Worm (Caenorhabditis elegans) whole organism, dauer: ENCODE measurements around the gene cyp-29A4.

Experiments used
- unc-62 ChIP-seq: sonication (generic microtip); optimal IDR thresholded peaks from 2 replicates; lab custom pipeline; 2017; ENCODE audit warnings: missing biosample characterization, missing genetic modification reagents, missing genetic modification characterization

cyp-29A4 gene

ce11 chrV:9629643-9630042, 24.9 kb upstream of the cyp-29A4 start, which contains the start of gene col-146:
Gene col-146, plus strand, starts transcription at chrV:9629943.
- TF ChIP-seq unc-62 (GFP tag; lab: Kevin White, UChicago), result no peak

- no peak for TF ChIP-seq unc-62 (GFP tag; lab: Kevin White, UChicago)
Observed at ce11 chrV:9630542-9630941, 24.0 kb upstream of the cyp-29A4 start.

DNA sequence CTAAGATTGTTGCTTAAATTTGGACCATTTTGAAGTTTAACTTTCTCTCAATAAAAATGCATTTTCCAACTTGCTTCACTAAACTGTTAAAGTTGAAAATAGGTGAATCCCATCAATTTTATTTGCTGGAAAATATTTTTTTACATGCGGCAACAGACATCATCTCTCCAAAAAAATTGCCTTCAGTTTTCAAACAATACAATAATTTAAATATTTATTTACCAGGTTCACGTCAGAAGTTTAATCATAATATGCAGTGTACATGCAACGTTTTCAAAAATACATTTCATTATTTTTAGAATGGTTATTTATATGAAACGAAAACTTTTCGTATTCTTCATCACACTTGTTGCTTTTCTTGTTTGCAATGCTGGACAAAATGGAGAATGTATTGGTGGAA, 23.6 kb upstream of the cyp-29A4 start, which contains the start of gene T06E4.5:
TSS of gene T06E4.5 (plus strand) at position 301 of the 400 bp plus-strand sequence.
- TF ChIP-seq unc-62 (GFP tag; lab: Kevin White, UChicago), result no peak

ce11 chrV:9632348-9632747, 22.2 kb upstream of the cyp-29A4 start:
- TF ChIP-seq unc-62 (GFP tag; lab: Kevin White, UChicago), result no peak

- TF ChIP-seq unc-62 (GFP tag; lab: Kevin White, UChicago), result no peak
Observed at ce11 chrV:9633313-9633712, 21.2 kb upstream of the cyp-29A4 start, which contains the start of gene col-147. Gene col-147, minus strand, starts transcription at chrV:9633338.

ce11 chrV:9645507-9645906, 9.0 kb upstream of the cyp-29A4 start, which contains the start of the genes atl-1 and hcp-2:
Gene atl-1, minus strand, starts transcription at chrV:9645595.
Gene hcp-2, plus strand, starts transcription at chrV:9645859.
- TF ChIP-seq unc-62 (GFP tag; lab: Kevin White, UChicago), result no peak

ce11 chrV:9651294-9651693, 3.3 kb upstream of the cyp-29A4 start, which contains the start of gene T06E4.21:
Gene T06E4.21, plus strand, starts transcription at chrV:9651594.
- no peak for TF ChIP-seq unc-62 (GFP tag; lab: Kevin White, UChicago)

ce11 chrV:9661514-9661913, 7.0 kb downstream of the cyp-29A4 start, which contains the start of gene pitr-4:
Gene pitr-4, minus strand, starts transcription at chrV:9661614.
- no peak for TF ChIP-seq unc-62 (GFP tag; lab: Kevin White, UChicago)

- TF ChIP-seq unc-62 (GFP tag; lab: Kevin White, UChicago), result no peak
Observed at ce11 chrV:9663948-9664347, 9.4 kb downstream of the cyp-29A4 start.

- TF ChIP-seq unc-62 (GFP tag; lab: Kevin White, UChicago), result no peak
Observed at ce11 chrV:9664620-9665019, 10.1 kb downstream of the cyp-29A4 start.

DNA sequence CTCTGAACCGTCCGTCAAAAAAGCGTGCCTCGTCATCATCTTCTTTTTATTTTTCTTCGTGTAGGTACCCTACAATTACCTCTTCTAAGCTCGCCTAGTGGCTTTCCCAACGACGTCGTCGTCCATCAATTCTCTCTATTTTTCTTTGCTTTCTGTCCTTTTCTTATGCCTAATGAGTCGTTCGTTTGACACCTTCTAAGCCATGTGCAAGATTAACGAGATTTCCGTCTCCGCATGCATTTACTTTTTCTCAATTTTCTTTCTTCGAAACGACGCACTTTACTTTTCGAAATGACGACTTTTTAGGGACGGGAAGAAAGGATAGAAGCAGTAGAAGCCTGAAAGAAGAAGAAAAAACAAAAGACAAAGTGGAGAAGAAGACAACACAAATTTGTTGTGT, 11.8 kb downstream of the cyp-29A4 start, which contains the start of gene ZK287.1:
TSS of gene ZK287.1 (plus strand) at position 301 of the 400 bp plus-strand sequence.
- TF ChIP-seq unc-62 (GFP tag; lab: Kevin White, UChicago), result no peak

DNA sequence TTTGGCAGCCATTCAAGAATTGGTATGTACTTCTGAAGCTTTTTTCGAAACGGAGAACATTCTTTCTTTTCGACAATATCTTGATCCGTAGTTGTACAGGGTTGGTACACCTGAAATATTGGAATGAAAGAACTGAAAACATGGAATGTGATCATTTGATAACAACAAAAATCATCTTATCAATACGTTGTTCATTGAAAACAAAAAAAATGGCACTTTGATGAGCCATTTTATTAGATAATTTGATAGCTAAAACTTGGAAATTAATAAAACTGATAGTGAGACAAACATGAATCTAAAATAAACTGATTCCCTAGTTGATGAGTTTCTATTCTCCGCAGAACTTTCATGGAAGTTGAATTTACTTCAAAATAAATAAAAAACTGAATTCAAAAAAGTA, 17.9 kb downstream of the cyp-29A4 start:
- TF ChIP-seq unc-62 (GFP tag; lab: Kevin White, UChicago), result no peak

- no peak for TF ChIP-seq unc-62 (GFP tag; lab: Kevin White, UChicago)
Observed at ce11 chrV:9673199-9673843, 18.8 kb downstream of the cyp-29A4 start, which contains the start of gene sulp-8. Gene sulp-8, minus strand, starts transcription at chrV:9673667.

DNA sequence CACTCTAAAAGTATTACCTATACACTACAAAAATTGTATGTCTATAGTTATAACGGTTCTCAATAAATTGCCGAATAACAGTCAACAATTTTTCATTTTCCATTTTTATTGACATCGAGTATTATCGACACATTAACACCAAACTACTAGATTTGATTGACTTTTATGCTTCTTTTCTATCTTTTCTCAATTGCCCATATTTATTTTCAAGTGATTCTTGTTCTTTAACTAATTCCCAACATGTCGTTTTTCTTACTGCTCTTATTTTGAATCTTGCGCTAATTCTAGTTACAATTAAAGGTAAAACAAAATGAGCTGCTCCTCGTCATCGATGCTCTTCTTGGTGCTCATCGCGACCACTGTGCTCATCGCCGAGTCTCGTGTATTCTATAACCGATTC, 23.4 kb downstream of the cyp-29A4 start, which contains the start of gene cthd-1:
TSS of gene cthd-1 (plus strand) at position 301 of the 400 bp plus-strand sequence.
- no peak for TF ChIP-seq unc-62 (GFP tag; lab: Kevin White, UChicago)

- TF ChIP-seq unc-62 (GFP tag; lab: Kevin White, UChicago), result no peak
Observed at ce11 chrV:9679166-9679565, 24.6 kb downstream of the cyp-29A4 start, which contains the start of gene ZK287.9. Gene ZK287.9, plus strand, starts transcription at chrV:9679357.

DNA sequence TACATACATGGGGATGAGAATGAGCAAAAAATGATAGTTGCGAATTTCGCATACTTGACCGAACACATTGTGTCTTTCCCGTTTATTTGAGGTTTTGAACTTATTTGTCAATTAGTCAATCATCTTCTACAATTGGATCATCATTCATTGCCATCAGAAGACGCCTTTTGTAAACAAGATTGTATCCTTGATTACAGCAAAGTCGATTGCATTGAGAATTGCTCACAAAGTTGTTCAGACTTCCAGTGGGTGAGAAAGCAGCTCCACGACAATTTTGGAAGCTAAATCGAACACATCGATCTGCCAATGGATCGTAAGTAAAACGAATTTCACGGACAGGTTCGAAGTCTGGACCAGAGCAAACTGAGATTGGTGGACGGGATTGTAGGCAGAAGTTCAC, 25.7 kb downstream of the cyp-29A4 start:
- TF ChIP-seq unc-62 (GFP tag; lab: Kevin White, UChicago), result no peak

DNA sequence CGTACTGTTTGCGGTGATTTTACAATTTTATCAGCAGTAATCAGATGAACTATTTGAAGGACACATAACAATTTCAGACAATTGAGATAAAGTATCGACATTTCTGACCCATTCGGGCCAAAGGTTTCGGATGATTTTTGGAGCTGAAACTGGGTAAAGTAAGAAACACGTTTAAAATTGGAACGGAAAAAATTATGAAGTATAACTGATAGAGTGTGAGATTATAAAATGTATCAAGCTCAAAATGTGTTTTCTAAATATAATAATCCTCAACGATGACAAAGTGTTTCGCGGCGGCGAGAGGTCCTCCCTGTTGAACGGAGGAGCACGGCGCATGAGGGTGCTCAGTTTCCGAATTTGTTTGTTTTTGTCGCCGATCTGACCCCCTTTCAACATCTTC, 31.0 kb downstream of the cyp-29A4 start, which contains the start of gene ZK287.4:
TSS of gene ZK287.4 (minus strand) at position 101 of the 400 bp plus-strand sequence.
- TF ChIP-seq unc-62 (GFP tag; lab: Kevin White, UChicago), result no peak
